In genomic region chrIV:8174792-8175191, ce11 we compare ENCODE assay signal across 6 worm cellular contexts.
TF ChIP-seq lines count a peak whose summit lies in the region.

No protein-coding gene starts in this region.

TF ChIP-seq in whole organism, L1 larva, 84 proteins besides CTCF, POLR2A, EP300 and RAD21:
- TF ChIP-seq isw-1 (GFP tag; IDR thresholded peaks at IDR 0.05; lab: Robert Waterston, UW), result no peak
- no peak for TF ChIP-seq nhr-237 (tag; optimal IDR thresholded peaks at IDR 0.05; lab: Kevin White, UChicago)
- no peak for TF ChIP-seq C34B4.2 (tag; optimal IDR thresholded peaks at IDR 0.05; lab: Kevin White, UChicago)
- peak in 1 of 6 experiments; percentile 12 for TF ChIP-seq elt-3 (tag; optimal IDR thresholded peaks at IDR 0.05; lab: Kevin White, UChicago)
- TF ChIP-seq elt-2 (tag; optimal IDR thresholded peaks at IDR 0.05; lab: Kevin White, UChicago), result peak; percentile 13
- TF ChIP-seq nhr-47 (tag; optimal IDR thresholded peaks at IDR 0.05; lab: Kevin White, UChicago), result no peak
- no peak for TF ChIP-seq skn-1 (tag; optimal IDR thresholded peaks at IDR 0.05; lab: Kevin White, UChicago)
- TF ChIP-seq unc-130 (tag; optimal IDR thresholded peaks at IDR 0.05; lab: Kevin White, UChicago), result no peak
- no peak for TF ChIP-seq lin-13 (GFP tag; optimal IDR thresholded peaks at IDR 0.05; lab: Kevin White, UChicago)
- TF ChIP-seq fkh-4 (tag; optimal IDR thresholded peaks at IDR 0.05; lab: Kevin White, UChicago; ENCODE audit: borderline replicate concordance), result no peak
- no peak for TF ChIP-seq xbp-1 (tag; optimal IDR thresholded peaks at IDR 0.05; lab: Kevin White, UChicago)
- TF ChIP-seq ama-1 (optimal IDR thresholded peaks at IDR 0.05; lab: Kevin White, UChicago), result no peak
- no peak for TF ChIP-seq sup-37 (GFP tag; optimal IDR thresholded peaks at IDR 0.05; lab: Kevin White, UChicago)
- peak; percentile 83 for TF ChIP-seq blmp-1 (tag; optimal IDR thresholded peaks at IDR 0.05; lab: Kevin White, UChicago)
- no peak for TF ChIP-seq mdl-1 (tag; optimal IDR thresholded peaks at IDR 0.05; lab: Kevin White, UChicago)
- peak; percentile 45 for TF ChIP-seq lin-14 (GFP tag; optimal IDR thresholded peaks at IDR 0.05; lab: Kevin White, UChicago)

TF ChIP-seq in whole organism, L2 larva, 48 proteins besides CTCF, POLR2A, EP300 and RAD21:
- no peak for TF ChIP-seq elt-3 (tag; optimal IDR thresholded peaks at IDR 0.05; lab: Kevin White, UChicago)
- TF ChIP-seq nhr-25 (tag; optimal IDR thresholded peaks at IDR 0.05; lab: Kevin White, UChicago), result peak; percentile 6
- peak; percentile 76 for TF ChIP-seq fos-1 (tag; optimal IDR thresholded peaks at IDR 0.05; lab: Kevin White, UChicago)
- TF ChIP-seq snpc-4 (tag; optimal IDR thresholded peaks at IDR 0.05; lab: Kevin White, UChicago), result no peak
- TF ChIP-seq aly-2 (tag; optimal IDR thresholded peaks at IDR 0.05; lab: Kevin White, UChicago), result no peak
- no peak for TF ChIP-seq ZK546.5 (tag; optimal IDR thresholded peaks at IDR 0.05; lab: Kevin White, UChicago)
- TF ChIP-seq skn-1 (tag; optimal IDR thresholded peaks at IDR 0.05; lab: Kevin White, UChicago), result no peak
- TF ChIP-seq egl-27 (tag; optimal IDR thresholded peaks at IDR 0.05; lab: Kevin White, UChicago), result no peak
- peak; percentile 23 for TF ChIP-seq blmp-1 (tag; optimal IDR thresholded peaks at IDR 0.05; lab: Kevin White, UChicago; ENCODE audit: insufficient read depth)
- TF ChIP-seq unc-55 (GFP tag; optimal IDR thresholded peaks at IDR 0.05; lab: Kevin White, UChicago), result no peak
- no peak for TF ChIP-seq F13H6.1 (tag; optimal IDR thresholded peaks at IDR 0.05; lab: Kevin White, UChicago)
- no peak for TF ChIP-seq mdl-1 (tag; optimal IDR thresholded peaks at IDR 0.05; lab: Kevin White, UChicago)

TF ChIP-seq in whole organism, L3 larva, 47 proteins besides CTCF, POLR2A, EP300 and RAD21:
- no peak for TF ChIP-seq ceh-28 (tag; optimal IDR thresholded peaks at IDR 0.05; lab: Kevin White, UChicago)
- peak; percentile 80 for TF ChIP-seq elt-2 (tag; optimal IDR thresholded peaks at IDR 0.05; lab: Kevin White, UChicago)
- peak; percentile 41 for TF ChIP-seq pqm-1 (tag; optimal IDR thresholded peaks at IDR 0.05; lab: Kevin White, UChicago)
- no peak for TF ChIP-seq nhr-67 (tag; optimal IDR thresholded peaks at IDR 0.05; lab: Kevin White, UChicago)
- TF ChIP-seq fkh-2 (tag; optimal IDR thresholded peaks at IDR 0.05; lab: Kevin White, UChicago), result no peak

TF ChIP-seq in whole organism, L4 larva, 104 proteins besides CTCF, POLR2A, EP300 and RAD21 (continues in another document):
- TF ChIP-seq Y105C5A.15 (GFP tag; IDR thresholded peaks at IDR 0.05; lab: Robert Waterston, UW) (no peak), nhr-41 (GFP tag; IDR thresholded peaks at IDR 0.05; lab: Robert Waterston, UW) (0 out of 2 replicates have a peak, but pooled peaks have one; percentile 36), dmd-6 (GFP tag; IDR thresholded peaks at IDR 0.05; lab: Robert Waterston, UW) (peak; percentile 63), nhr-11 (tag; optimal IDR thresholded peaks at IDR 0.05; lab: Kevin White, UChicago) (no peak), mxl-3 (GFP tag; optimal IDR thresholded peaks at IDR 0.05; lab: Kevin White, UChicago) (peak; percentile 62), aly-2 (tag; optimal IDR thresholded peaks at IDR 0.05; lab: Kevin White, UChicago) (no peak), hlh-11 (tag; optimal IDR thresholded peaks at IDR 0.05; lab: Kevin White, UChicago) (peak; percentile 45), ceh-32 (tag; optimal IDR thresholded peaks at IDR 0.05; lab: Kevin White, UChicago; ENCODE audit: poor library complexity) (no peak), nhr-25 (tag; optimal IDR thresholded peaks at IDR 0.05; lab: Kevin White, UChicago; ENCODE audit: borderline replicate concordance, insufficient read depth) (no peak), pqm-1 (tag; optimal IDR thresholded peaks at IDR 0.05; lab: Kevin White, UChicago) (peak; percentile 90), hlh-30 (tag; optimal IDR thresholded peaks at IDR 0.05; lab: Kevin White, UChicago; ENCODE audit: insufficient read depth) (no peak), ceh-20 (GFP tag; IDR thresholded peaks at IDR 0.05; lab: Robert Waterston, UW) (0 out of 2 replicates have a peak, but pooled peaks have one; percentile 27), mdt-29 (GFP tag; IDR thresholded peaks at IDR 0.05; lab: Robert Waterston, UW) (no peak), T26A8.4 (GFP tag; IDR thresholded peaks at IDR 0.05; lab: Robert Waterston, UW) (no peak), nhr-28 (tag; optimal IDR thresholded peaks at IDR 0.05; lab: Kevin White, UChicago) (peak; percentile 67), lin-1 (GFP tag; IDR thresholded peaks at IDR 0.05; lab: Robert Waterston, UW) (peak; percentile 71; the same call in 1 of the 2 replicates), daf-16 (GFP tag; optimal IDR thresholded peaks at IDR 0.05; lab: Kevin White, UChicago) (no peak), daf-16 (tag; optimal IDR thresholded peaks at IDR 0.05; lab: Kevin White, UChicago) (peak; percentile 34), dve-1 (tag; optimal IDR thresholded peaks at IDR 0.05; lab: Kevin White, UChicago; ENCODE audit: insufficient read depth) (peak; percentile 52), mdl-1 (tag; optimal IDR thresholded peaks at IDR 0.05; lab: Kevin White, UChicago) (peak in 1 of 2 experiments; percentile 37)

TF ChIP-seq in whole organism, late embryonic, 69 proteins besides CTCF, POLR2A, EP300 and RAD21:
- TF ChIP-seq elt-2 (tag; optimal IDR thresholded peaks at IDR 0.05; lab: Kevin White, UChicago), result peak; percentile 48
- no peak for TF ChIP-seq gmeb-2 (tag; optimal IDR thresholded peaks at IDR 0.05; lab: Kevin White, UChicago)
- TF ChIP-seq fkh-6 (tag; optimal IDR thresholded peaks at IDR 0.05; lab: Kevin White, UChicago), result no peak
TF ChIP-seq in whole organism, late embryonic: peak in this region for 1.

TF ChIP-seq in whole organism, young adult, 124 proteins besides CTCF, POLR2A, EP300 and RAD21:
- peak; percentile 23 for TF ChIP-seq ets-4 (GFP tag; optimal IDR thresholded peaks at IDR 0.05; lab: Kevin White, UChicago)
- TF ChIP-seq nhr-80 (tag; optimal IDR thresholded peaks at IDR 0.05; lab: Kevin White, UChicago), result peak; percentile 91
- no peak for TF ChIP-seq die-1 (tag; optimal IDR thresholded peaks at IDR 0.05; lab: Kevin White, UChicago)
